Worm (Caenorhabditis elegans) whole organism, mixed stage, embryonic: Measurements from ENCODE around the gene spot-1.

Experiments used
- M03D4.4 ChIP-seq: sonication (generic microtip); optimal IDR thresholded peaks from 2 replicates; lab custom pipeline; 2017; ENCODE audit warnings: mild to moderate bottlenecking, missing genetic modification characterization, missing compliant biosample characterization
- bed-3 ChIP-seq: fragments of 200-800 bp; sonication (Bioruptor generic); optimal IDR thresholded peaks from 3 replicates; lab custom pipeline; 2018; ENCODE audit warnings: mild to moderate bottlenecking, missing genetic modification characterization, moderate library complexity, missing compliant biosample characterization
- ceh-39 ChIP-seq: fragments of 150-350 bp; optimal IDR thresholded peaks from 2 replicates; lab custom pipeline; 2014; ENCODE audit warnings: missing biosample characterization, missing genetic modification characterization
- ceh-43 ChIP-seq: fragments of 200-800 bp; sonication (Bioruptor generic); optimal IDR thresholded peaks from 2 replicates; lab custom pipeline; 2018; ENCODE audit warnings: mild to moderate bottlenecking, missing genetic modification characterization, moderate library complexity, missing compliant biosample characterization
- ceh-83 ChIP-seq: fragments of 200-800 bp; sonication (Bioruptor generic); optimal IDR thresholded peaks from 2 replicates; lab custom pipeline; 2018; ENCODE audit warnings: mild to moderate bottlenecking, missing genetic modification characterization, missing compliant biosample characterization
- ces-1 ChIP-seq: fragments of 150-350 bp; optimal IDR thresholded peaks from 2 replicates; lab custom pipeline; 2014; ENCODE audit warnings: missing biosample characterization, missing genetic modification reagents, missing genetic modification characterization
- cnd-1 ChIP-seq: fragments of 200-800 bp; sonication (Bioruptor generic); optimal IDR thresholded peaks from 2 replicates; lab custom pipeline; 2018; ENCODE audit warnings: mild to moderate bottlenecking, missing genetic modification characterization, missing compliant biosample characterization
- drap-1 ChIP-seq: fragments of 200-800 bp; sonication (Bioruptor generic); optimal IDR thresholded peaks from 3 replicates; lab custom pipeline; 2018; ENCODE audit warnings: mild to moderate bottlenecking, missing genetic modification characterization, missing compliant biosample characterization
- elt-3 ChIP-seq: fragments of 150-350 bp; optimal IDR thresholded peaks from 2 replicates; lab custom pipeline; 2014; ENCODE audit warnings: missing biosample characterization, missing genetic modification characterization
- flh-1 ChIP-seq: fragments of 200-800 bp; sonication (Bioruptor generic); optimal IDR thresholded peaks from 2 replicates; lab custom pipeline; 2018; ENCODE audit warnings: mild to moderate bottlenecking, missing genetic modification characterization, moderate library complexity, missing compliant biosample characterization
- ham-2 ChIP-seq: fragments of 200-800 bp; sonication (Bioruptor generic); optimal IDR thresholded peaks from 2 replicates; lab custom pipeline; 2018; ENCODE audit warnings: mild to moderate bottlenecking, missing genetic modification characterization, missing compliant biosample characterization
- hlh-1 ChIP-seq: fragments of 150-350 bp; optimal IDR thresholded peaks from 2 replicates; lab custom pipeline; 2014; ENCODE audit warnings: missing biosample characterization, missing genetic modification reagents, missing genetic modification characterization
- lin-13 ChIP-seq: fragments of 150-350 bp; optimal IDR thresholded peaks from 2 replicates; lab custom pipeline; 2014; ENCODE audit warnings: missing biosample characterization, missing genetic modification characterization
- lin-32 ChIP-seq: fragments of 200-800 bp; sonication (Bioruptor generic); optimal IDR thresholded peaks from 2 replicates; lab custom pipeline; 2018; ENCODE audit warnings: mild to moderate bottlenecking, missing genetic modification characterization, missing compliant biosample characterization
- lsy-2 ChIP-seq: fragments of 150-350 bp; optimal IDR thresholded peaks from 2 replicates; lab custom pipeline; 2014; ENCODE audit warnings: missing biosample characterization, missing genetic modification characterization
- mab-5 ChIP-seq: fragments of 150-350 bp; optimal IDR thresholded peaks from 2 replicates; lab custom pipeline; 2014; ENCODE audit warnings: missing biosample characterization, missing genetic modification characterization
- mep-1 ChIP-seq: fragments of 150-350 bp; optimal IDR thresholded peaks from 2 replicates; lab custom pipeline; 2017; ENCODE audit warnings: missing biosample characterization, missing genetic modification reagents, missing genetic modification characterization, inconsistent platforms
- mls-2 ChIP-seq: sonication (generic microtip); optimal IDR thresholded peaks from 2 replicates; lab custom pipeline; 2016; ENCODE audit warnings: mild to moderate bottlenecking, missing genetic modification characterization, moderate library complexity, missing compliant biosample characterization
- nhr-2 ChIP-seq: fragments of 150-350 bp; optimal IDR thresholded peaks from 2 replicates; lab custom pipeline; 2014; ENCODE audit warnings: missing biosample characterization, missing genetic modification characterization
- nhr-237 ChIP-seq: fragments of 150-350 bp; optimal IDR thresholded peaks from 2 replicates; lab custom pipeline; 2014; ENCODE audit warnings: missing biosample characterization, missing genetic modification characterization
- nhr-28 ChIP-seq: fragments of 150-350 bp; optimal IDR thresholded peaks from 2 replicates; lab custom pipeline; 2014; ENCODE audit warnings: missing biosample characterization, missing genetic modification characterization
- nhr-76 ChIP-seq: sonication (generic microtip); optimal IDR thresholded peaks from 2 replicates; lab custom pipeline; 2017; ENCODE audit warnings: missing biosample characterization, missing genetic modification characterization
- pha-4 ChIP-seq: fragments of 150-350 bp; optimal IDR thresholded peaks from 2 replicates; lab custom pipeline; 2018; ENCODE audit warnings: missing biosample characterization, missing genetic modification reagents, missing genetic modification characterization
- sem-2 ChIP-seq: fragments of 200-800 bp; sonication (Bioruptor generic); optimal IDR thresholded peaks from 2 replicates; lab custom pipeline; 2018; ENCODE audit warnings: mild to moderate bottlenecking, missing genetic modification characterization, missing compliant biosample characterization
- snpc-4 ChIP-seq: fragments of 150-350 bp; optimal IDR thresholded peaks from 2 replicates; lab custom pipeline; 2014; ENCODE audit warnings: missing biosample characterization, missing genetic modification characterization
- sptf-1 ChIP-seq: sonication (generic microtip); optimal IDR thresholded peaks from 2 replicates; lab custom pipeline; 2017; ENCODE audit warnings: mild to moderate bottlenecking, missing genetic modification characterization, moderate library complexity, missing compliant biosample characterization
- tbx-8 ChIP-seq: fragments of 200-800 bp; sonication (Bioruptor generic); optimal IDR thresholded peaks from 2 replicates; lab custom pipeline; 2018; ENCODE audit warnings: mild to moderate bottlenecking, missing genetic modification characterization, moderate library complexity, missing compliant biosample characterization
- unc-120 ChIP-seq: sonication (generic microtip); optimal IDR thresholded peaks from 2 replicates; lab custom pipeline; 2017; ENCODE audit warnings: missing genetic modification characterization, missing compliant biosample characterization; ENCODE audit not compliant: poor library complexity, severe bottlenecking
- unc-39 ChIP-seq: fragments of 150-350 bp; optimal IDR thresholded peaks from 2 replicates; lab custom pipeline; 2014; ENCODE audit warnings: missing biosample characterization, missing genetic modification characterization
- unc-62 ChIP-seq: fragments of 150-350 bp; optimal IDR thresholded peaks from 2 replicates; lab custom pipeline; 2014; ENCODE audit warnings: missing biosample characterization, missing genetic modification reagents, missing genetic modification characterization
- zip-8 ChIP-seq: fragments of 150-350 bp; optimal IDR thresholded peaks from 2 replicates; lab custom pipeline; 2014; ENCODE audit warnings: missing biosample characterization, missing genetic modification characterization
- ztf-11 ChIP-seq: fragments of 150-350 bp; optimal IDR thresholded peaks from 2 replicates; lab custom pipeline; 2014; ENCODE audit warnings: missing biosample characterization, missing genetic modification characterization

The spot-1 gene

ce11 chrIII:7258931-7259330 lies 18.1 kb downstream of the spot-1 start, which contains the start of gene B0361.4:
TSS of gene B0361.4 (plus strand) at chrIII:7258991.
- no peak for TF ChIP-seq unc-39 (tag; lab: Kevin White, UChicago)
- no peak for TF ChIP-seq ceh-39
- no peak for TF ChIP-seq ham-2 (GFP tag; lab: Kevin White, UChicago)
- no peak for TF ChIP-seq tbx-8 (GFP tag; lab: Kevin White, UChicago)
- TF ChIP-seq nhr-237 = no peak
- TF ChIP-seq zip-8 = no peak
- no peak for TF ChIP-seq sptf-1 (tag; lab: Kevin White, UChicago)

ce11 chrIII:7253669-7254068 lies 23.4 kb downstream of the spot-1 start:
- TF ChIP-seq tbx-8 (GFP tag; lab: Kevin White, UChicago) (no peak), ces-1 (GFP tag; lab: Kevin White, UChicago) (peak; percentile 81), lin-32 (GFP tag; lab: Kevin White, UChicago) (no peak), mep-1 (tag; lab: Kevin White, UChicago) (no peak), flh-1 (GFP tag; lab: Kevin White, UChicago) (no peak)
- TF ChIP-seq, all 35 proteins: peak for 1

- TF ChIP-seq nhr-2 (no peak), M03D4.4 (tag; lab: Kevin White, UChicago) (no peak), nhr-76 (tag; lab: Kevin White, UChicago) (no peak), mls-2 (tag; lab: Kevin White, UChicago) (no peak), elt-3 (no peak), ztf-11 (tag; lab: Kevin White, UChicago) (no peak), zip-8 (no peak), unc-62 (GFP tag; lab: Kevin White, UChicago) (no peak), cnd-1 (no peak), unc-39 (tag; lab: Kevin White, UChicago) (no peak), bed-3 (GFP tag; lab: Kevin White, UChicago) (no peak), flh-1 (GFP tag; lab: Kevin White, UChicago) (no peak), pha-4 (tag; lab: Kevin White, UChicago) (no peak), nhr-28 (tag; lab: Kevin White, UChicago) (no peak), ham-2 (GFP tag; lab: Kevin White, UChicago) (no peak)
Measured at ce11 chrIII:7247740-7248139, 29.3 kb downstream of the spot-1 start, which contains the start of gene zmp-6. TSS of gene zmp-6 (minus strand) at chrIII:7247840.

DNA sequence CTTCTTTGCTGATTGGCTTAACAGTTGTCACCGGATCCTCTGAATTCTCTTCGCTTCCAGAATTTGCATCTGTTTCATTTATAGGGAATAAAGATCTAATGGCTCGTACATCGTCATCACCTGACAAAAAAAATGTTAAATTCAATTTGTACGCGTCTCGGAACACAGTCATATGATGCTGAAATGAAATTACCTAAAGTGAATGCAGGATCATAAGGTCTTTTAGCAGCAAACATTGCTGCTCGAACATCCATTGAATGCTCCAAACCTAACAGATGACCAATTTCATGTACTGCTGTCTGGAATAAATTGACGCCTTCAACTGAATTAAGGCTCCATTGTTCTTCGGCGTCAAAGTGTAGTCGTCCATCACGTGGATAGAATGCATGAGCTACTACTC lies 30.7 kb downstream of the spot-1 start:
- TF ChIP-seq unc-62 (GFP tag; lab: Kevin White, UChicago) = no peak
- no peak for TF ChIP-seq sem-2
- TF ChIP-seq elt-3 = no peak
- TF ChIP-seq lsy-2 (tag; lab: Kevin White, UChicago) = no peak
- TF ChIP-seq hlh-1 (tag; lab: Kevin White, UChicago) = no peak
- no peak for TF ChIP-seq sptf-1 (tag; lab: Kevin White, UChicago)
- TF ChIP-seq lin-13 (tag; lab: Kevin White, UChicago) = no peak
- TF ChIP-seq mab-5 (tag; lab: Kevin White, UChicago) = no peak
- TF ChIP-seq bed-3 (GFP tag; lab: Kevin White, UChicago) = no peak
- TF ChIP-seq zip-8 = no peak
- no peak for TF ChIP-seq unc-120
- no peak for TF ChIP-seq ham-2 (GFP tag; lab: Kevin White, UChicago)
- no peak for TF ChIP-seq ceh-39
- TF ChIP-seq mls-2 (tag; lab: Kevin White, UChicago) = no peak
- no peak for TF ChIP-seq drap-1 (GFP tag; lab: Kevin White, UChicago)
- no peak for TF ChIP-seq snpc-4 (tag; lab: Kevin White, UChicago)
- TF ChIP-seq ceh-43 (GFP tag; lab: Kevin White, UChicago) = no peak
- no peak for TF ChIP-seq cnd-1
- no peak for TF ChIP-seq nhr-28 (tag; lab: Kevin White, UChicago)

ce11 chrIII:7242988-7243387 lies 34.1 kb downstream of the spot-1 start, which contains the start of gene osm-10:
TSS of gene osm-10 (plus strand) at chrIII:7243280.
- TF ChIP-seq nhr-28 (tag; lab: Kevin White, UChicago) (no peak), sem-2 (no peak), ceh-83 (GFP tag; lab: Kevin White, UChicago) (no peak), nhr-76 (tag; lab: Kevin White, UChicago) (no peak), drap-1 (GFP tag; lab: Kevin White, UChicago) (no peak), cnd-1 (no peak), bed-3 (GFP tag; lab: Kevin White, UChicago) (no peak), ceh-43 (GFP tag; lab: Kevin White, UChicago) (no peak), snpc-4 (tag; lab: Kevin White, UChicago) (no peak), hlh-1 (tag; lab: Kevin White, UChicago) (no peak), nhr-237 (no peak), lin-13 (tag; lab: Kevin White, UChicago) (no peak)
- TF ChIP-seq, all 35 proteins: peak for 0
